Fruit fly (Drosophila melanogaster) whole organism, pupa: Measurements from ENCODE around the gene pzg.
A peak's percentile ranks its signal among the peaks of the same experiment; 100 is the strongest.

Experiments
- CG10348 ChIP-seq: fragments of 200-800 bp; sonication (Bioruptor generic); IDR thresholded peaks from 2 replicates; pipeline ENCODE4 v1.3.6; 2022; ENCODE audit warnings: missing biosample characterization, missing genetic modification characterization
- CG12605 ChIP-seq: fragments of 200-800 bp; sonication (Bioruptor generic); IDR thresholded peaks from 2 replicates; pipeline ENCODE4 v1.3.6; 2022; ENCODE audit warnings: missing biosample characterization, missing genetic modification characterization
- CG13204 ChIP-seq: fragments of 200-800 bp; sonication (Bioruptor generic); optimal IDR thresholded peaks from 2 replicates; lab custom pipeline; 2018; ENCODE audit warnings: missing biosample characterization, mild to moderate bottlenecking, missing genetic modification characterization, moderate library complexity
- CG14655 ChIP-seq: fragments of 200-800 bp; sonication (Bioruptor generic); optimal IDR thresholded peaks from 3 replicates; lab custom pipeline; 2017; ENCODE audit warnings: mild to moderate bottlenecking, missing biosample characterization, missing genetic modification reagents, missing genetic modification characterization
- CG15710 ChIP-seq: fragments of 200-800 bp; sonication (Bioruptor generic); optimal IDR thresholded peaks from 2 replicates; lab custom pipeline; 2018; ENCODE audit warnings: missing biosample characterization, mild to moderate bottlenecking, missing genetic modification characterization, moderate library complexity
- CG17806 ChIP-seq: fragments of 200-800 bp; sonication (Bioruptor generic); optimal IDR thresholded peaks from 2 replicates; lab custom pipeline; 2018; ENCODE audit warnings: missing biosample characterization, mild to moderate bottlenecking, missing genetic modification characterization, moderate library complexity
- CG32121 ChIP-seq: fragments of 200-800 bp; sonication (Bioruptor generic); IDR thresholded peaks from 2 replicates; pipeline ENCODE4 v1.3.6; 2022; ENCODE audit warnings: missing biosample characterization, missing genetic modification characterization
- CG34367 ChIP-seq: fragments of 200-800 bp; sonication (Bioruptor generic); optimal IDR thresholded peaks from 2 replicates; lab custom pipeline; 2018; ENCODE audit warnings: missing biosample characterization, mild to moderate bottlenecking, missing genetic modification characterization
- CG4496 ChIP-seq: fragments of 200-800 bp; sonication (Bioruptor generic); IDR thresholded peaks from 3 replicates; pipeline ENCODE4 v1.3.6; 2022; ENCODE audit warnings: missing biosample characterization, missing genetic modification characterization
- CG8159 ChIP-seq: fragments of 200-800 bp; sonication (Bioruptor generic); optimal IDR thresholded peaks from 3 replicates; lab custom pipeline; 2018; ENCODE audit warnings: missing biosample characterization, mild to moderate bottlenecking, missing genetic modification characterization, moderate library complexity
- CG8301 ChIP-seq: fragments of 200-800 bp; sonication (Bioruptor generic); optimal IDR thresholded peaks from 2 replicates; lab custom pipeline; 2018; ENCODE audit warnings: missing biosample characterization, mild to moderate bottlenecking, missing genetic modification characterization
- CG9948 ChIP-seq: fragments of 200-800 bp; sonication (Bioruptor generic); optimal IDR thresholded peaks from 2 replicates; lab custom pipeline; 2018; ENCODE audit warnings: missing biosample characterization, mild to moderate bottlenecking, missing genetic modification characterization, moderate library complexity
- D1 ChIP-seq: fragments of 200-800 bp; sonication (Bioruptor generic); optimal IDR thresholded peaks from 2 replicates; lab custom pipeline; 2018; ENCODE audit warnings: missing biosample characterization, mild to moderate bottlenecking, missing genetic modification characterization, moderate library complexity
- EcR ChIP-seq: fragments of 200-800 bp; sonication (Bioruptor generic); optimal IDR thresholded peaks from 3 replicates; lab custom pipeline; 2019; ENCODE audit warnings: missing biosample characterization, missing genetic modification characterization, mild to moderate bottlenecking, moderate library complexity, missing genetic modification reagents
- Ets98B ChIP-seq: fragments of 200-800 bp; sonication (Bioruptor generic); IDR thresholded peaks from 2 replicates; pipeline ENCODE4 v1.3.6; 2022; ENCODE audit warnings: missing biosample characterization, missing genetic modification characterization
- Pif1A ChIP-seq: fragments of 200-800 bp; sonication (Bioruptor generic); optimal IDR thresholded peaks from 3 replicates; lab custom pipeline; 2016; ENCODE audit warnings: missing biosample characterization, missing genetic modification characterization
- Pif1B ChIP-seq: fragments of 200-800 bp; sonication (Bioruptor generic); optimal IDR thresholded peaks from 3 replicates; lab custom pipeline; 2016; ENCODE audit warnings: missing biosample characterization, missing genetic modification characterization
- Snoo ChIP-seq: fragments of 200-800 bp; sonication (Bioruptor generic); optimal IDR thresholded peaks from 3 replicates; lab custom pipeline; 2017; ENCODE audit warnings: missing biosample characterization, mild to moderate bottlenecking, missing genetic modification characterization, inconsistent platforms
- fd96Ca ChIP-seq: fragments of 200-800 bp; sonication (Bioruptor generic); IDR thresholded peaks from 3 replicates; pipeline ENCODE4 v1.3.6; 2022; ENCODE audit warnings: missing biosample characterization, missing genetic modification characterization
- gl ChIP-seq: fragments of 200-800 bp; sonication (Bioruptor generic); optimal IDR thresholded peaks from 2 replicates; lab custom pipeline; 2018; ENCODE audit warnings: missing biosample characterization, mild to moderate bottlenecking, missing genetic modification characterization
- rn ChIP-seq: fragments of 200-800 bp; sonication (Bioruptor generic); IDR thresholded peaks from 2 replicates; pipeline ENCODE4 v1.3.6; 2022; ENCODE audit warnings: missing biosample characterization, missing genetic modification characterization

pzg gene

DNA sequence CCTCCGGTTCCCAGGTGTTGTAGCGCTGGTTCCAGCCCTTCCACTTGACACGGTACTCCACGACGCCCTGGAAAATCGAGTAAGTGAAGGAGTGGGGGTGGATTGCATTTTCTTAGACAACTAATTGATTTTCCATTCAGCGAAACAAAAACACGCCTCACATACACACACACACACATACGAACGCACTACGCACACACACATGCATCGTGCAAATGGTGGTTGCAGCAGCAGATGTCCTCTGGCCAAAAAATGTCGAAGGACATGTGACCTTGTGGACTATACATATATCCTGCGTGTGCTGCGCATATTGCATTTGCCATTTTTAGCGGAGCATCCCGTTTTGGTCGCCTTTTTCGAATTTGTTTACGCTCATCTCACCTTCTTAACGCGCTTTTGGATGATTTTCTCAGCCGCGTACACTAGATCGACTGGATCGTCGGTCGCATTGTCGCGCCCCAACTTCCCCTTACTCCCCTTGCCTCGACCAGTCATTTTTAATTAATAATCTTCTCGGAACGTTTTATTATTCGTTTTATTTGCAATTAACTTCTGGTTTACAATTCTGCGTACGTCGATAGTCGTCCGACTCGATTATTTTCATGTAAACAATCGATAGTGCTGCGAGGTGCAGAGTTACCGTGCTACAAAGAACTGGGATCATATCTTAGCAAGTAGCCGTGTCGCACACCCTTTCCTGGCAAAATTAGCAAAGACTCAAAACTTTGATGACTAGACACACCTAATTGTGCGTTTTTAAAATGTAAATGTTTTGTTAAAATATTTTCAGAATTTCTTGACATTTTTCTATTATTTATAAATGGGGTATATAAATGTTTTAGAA is 31.7 kb downstream of the pzg start, which contains the start of gene Pc:
Gene Pc (minus strand): TSS at position 605 of the 844 bp plus-strand sequence.
- TF ChIP-seq CG9948 (tag; lab: Kevin White, UChicago) (no peak), Ets98B (no peak), EcR (GFP tag; lab: Kevin White, UChicago) (no peak), CG12605 (GFP tag; lab: Robert Waterston, UW) (no peak), fd96Ca (GFP tag; lab: Robert Waterston, UW) (no peak), CG10348 (GFP tag; lab: Robert Waterston, UW) (no peak), CG14655 (GFP tag; lab: Kevin White, UChicago) (no peak), CG8159 (peak; percentile 1), gl (tag; lab: Kevin White, UChicago) (no peak), CG13204 (no peak), D1 (peak; percentile 66), Pif1B (GFP tag; lab: Kevin White, UChicago) (no peak), Snoo (tag; lab: Kevin White, UChicago) (no peak), Pif1A (GFP tag; lab: Kevin White, UChicago) (no peak)
- TF ChIP-seq, all 21 proteins: peak for 2

DNA sequence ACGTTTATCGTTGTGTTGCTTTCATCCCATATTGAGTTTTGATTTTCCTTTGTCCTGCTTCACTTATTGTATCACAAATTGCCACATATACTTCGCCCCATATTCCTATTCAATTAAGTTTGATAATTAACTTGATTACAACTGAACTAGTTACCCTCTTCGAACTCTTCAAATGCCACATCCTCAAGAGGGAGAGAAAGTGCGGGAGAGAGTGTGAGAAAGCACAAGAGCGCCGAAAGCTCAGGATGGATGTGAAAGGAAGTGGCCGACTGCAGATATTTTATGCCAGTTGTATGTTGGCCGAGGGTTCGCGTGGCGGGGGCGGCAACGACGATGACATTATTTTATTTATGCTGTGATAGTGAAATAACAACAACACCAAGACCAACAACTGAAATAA is 32.6 kb downstream of the pzg start, which contains the start of gene Rab26:
Gene Rab26 (plus strand): TSS at position 301 of the 400 bp plus-strand sequence.
- TF ChIP-seq CG15710, result no peak
- no peak for TF ChIP-seq CG8301 (tag; lab: Kevin White, UChicago)
- TF ChIP-seq CG4496, result no peak
- TF ChIP-seq CG14655 (GFP tag; lab: Kevin White, UChicago), result no peak
- TF ChIP-seq CG17806 (tag; lab: Kevin White, UChicago), result no peak
- no peak for TF ChIP-seq rn (GFP tag; lab: Robert Waterston, UW)
- no peak for TF ChIP-seq CG12605 (GFP tag; lab: Robert Waterston, UW)
- TF ChIP-seq CG32121 (GFP tag; lab: Robert Waterston, UW), result no peak
- no peak for TF ChIP-seq CG8159
- TF ChIP-seq Pif1A (GFP tag; lab: Kevin White, UChicago), result no peak
- TF ChIP-seq EcR (GFP tag; lab: Kevin White, UChicago), result no peak

DNA sequence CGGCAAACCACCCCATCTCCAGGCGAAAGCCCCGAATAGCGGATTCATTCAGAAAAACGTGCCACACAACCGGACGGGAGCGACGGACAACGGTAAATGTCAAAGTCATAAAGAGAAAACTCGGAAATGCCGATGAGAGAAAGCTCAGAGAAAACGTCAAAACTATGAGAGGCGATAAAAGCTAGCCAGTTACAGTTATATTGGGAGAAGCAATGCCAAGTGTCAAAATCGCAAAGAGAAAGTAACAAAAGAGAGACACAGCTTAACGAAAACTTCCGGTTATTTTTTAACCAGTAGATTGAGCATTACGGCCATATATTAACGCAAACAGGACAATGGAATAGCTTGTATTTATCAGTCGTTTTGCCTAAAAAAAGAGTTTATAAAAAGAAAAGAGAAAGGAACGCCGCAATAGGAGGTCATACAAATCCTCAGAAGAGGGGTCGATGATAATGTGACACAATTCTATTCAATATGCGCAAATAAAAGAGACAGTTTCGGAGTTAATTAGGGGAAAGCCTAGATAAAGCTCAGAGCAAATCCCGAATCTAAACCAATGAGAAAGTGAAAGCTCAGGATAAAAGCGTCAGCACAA is 33.5 kb downstream of the pzg start:
- TF ChIP-seq Pif1A (GFP tag; lab: Kevin White, UChicago) (no peak), CG8159 (no peak), CG4496 (no peak), CG14655 (GFP tag; lab: Kevin White, UChicago) (no peak), CG9948 (tag; lab: Kevin White, UChicago) (no peak), CG8301 (tag; lab: Kevin White, UChicago) (no peak), CG15710 (no peak), CG17806 (tag; lab: Kevin White, UChicago) (no peak), Ets98B (no peak), CG34367 (tag; lab: Kevin White, UChicago) (no peak), CG32121 (GFP tag; lab: Robert Waterston, UW) (no peak), EcR (GFP tag; lab: Kevin White, UChicago) (no peak), CG12605 (GFP tag; lab: Robert Waterston, UW) (no peak), Pif1B (GFP tag; lab: Kevin White, UChicago) (no peak), fd96Ca (GFP tag; lab: Robert Waterston, UW) (no peak), rn (GFP tag; lab: Robert Waterston, UW) (no peak), Snoo (tag; lab: Kevin White, UChicago) (no peak)
- TF ChIP-seq, all 21 proteins: peak for 0

- TF ChIP-seq Snoo (tag; lab: Kevin White, UChicago) (no peak), CG34367 (tag; lab: Kevin White, UChicago) (no peak), CG8159 (no peak), CG4496 (no peak), Pif1B (GFP tag; lab: Kevin White, UChicago) (no peak), EcR (GFP tag; lab: Kevin White, UChicago) (no peak), CG9948 (tag; lab: Kevin White, UChicago) (no peak), gl (tag; lab: Kevin White, UChicago) (no peak), CG8301 (tag; lab: Kevin White, UChicago) (no peak), CG13204 (no peak), CG12605 (GFP tag; lab: Robert Waterston, UW) (no peak), CG17806 (tag; lab: Kevin White, UChicago) (no peak), CG10348 (GFP tag; lab: Robert Waterston, UW) (no peak), Ets98B (no peak), Pif1A (GFP tag; lab: Kevin White, UChicago) (no peak)
Observed at dm6 chr3L:21319957-21320356, 34.1 kb downstream of the pzg start.

DNA sequence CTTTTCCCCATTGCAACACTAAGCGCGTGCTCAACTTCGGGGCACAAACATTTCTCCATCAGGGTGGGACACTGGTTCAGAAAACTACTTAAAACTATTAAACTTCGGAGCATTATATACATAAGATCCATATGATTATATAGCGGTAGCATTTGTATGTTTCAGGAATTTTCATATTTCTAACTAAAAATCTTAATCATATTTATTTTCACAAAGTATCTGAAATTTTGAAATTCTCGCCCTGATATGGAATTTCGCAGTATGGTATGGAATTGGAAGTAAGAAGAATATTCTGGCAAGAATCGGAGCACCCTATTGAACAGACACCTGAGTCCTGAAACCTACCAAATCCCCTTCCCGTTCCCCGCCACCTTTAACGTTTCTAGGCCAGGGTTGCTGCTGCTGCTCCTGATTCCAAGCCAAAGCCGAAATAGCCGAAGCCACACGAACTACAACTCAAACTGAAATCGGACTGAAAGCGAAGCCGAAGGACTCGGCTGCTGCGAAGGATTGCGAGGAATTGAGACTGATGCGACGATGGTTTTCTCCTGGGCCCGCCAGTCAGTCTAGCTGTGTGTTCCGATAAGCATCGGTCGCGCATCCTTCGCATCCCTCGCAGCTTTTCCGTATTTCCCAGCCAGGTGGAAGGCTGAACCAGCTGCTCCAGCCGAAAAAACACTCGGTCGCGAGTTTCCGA is 36.1 kb downstream of the pzg start:
- TF ChIP-seq fd96Ca (GFP tag; lab: Robert Waterston, UW) (no peak), CG34367 (tag; lab: Kevin White, UChicago) (peak; percentile 36), CG17806 (tag; lab: Kevin White, UChicago) (no peak), gl (tag; lab: Kevin White, UChicago) (no peak), Snoo (tag; lab: Kevin White, UChicago) (no peak), Pif1B (GFP tag; lab: Kevin White, UChicago) (peak; percentile 5), CG4496 (no peak), D1 (no peak), EcR (GFP tag; lab: Kevin White, UChicago) (no peak), CG8301 (tag; lab: Kevin White, UChicago) (no peak), CG9948 (tag; lab: Kevin White, UChicago) (no peak), CG15710 (no peak), rn (GFP tag; lab: Robert Waterston, UW) (no peak), CG8159 (peak; percentile 70), CG32121 (GFP tag; lab: Robert Waterston, UW) (no peak), CG14655 (GFP tag; lab: Kevin White, UChicago) (no peak), Pif1A (GFP tag; lab: Kevin White, UChicago) (peak; percentile 62)
